Worm (Caenorhabditis elegans) whole organism, L2 larva: ENCODE results near the gene adss-1.

ENCODE experiments used
- ceh-16 ChIP-seq: fragments of 150-350 bp; optimal IDR thresholded peaks from 2 replicates; lab custom pipeline; 2014; ENCODE audit warnings: missing biosample characterization, missing genetic modification characterization
- lin-13 ChIP-seq: fragments of 150-350 bp; optimal IDR thresholded peaks from 2 replicates; lab custom pipeline; 2014; ENCODE audit warnings: missing biosample characterization, missing genetic modification reagents, missing genetic modification characterization
- nhr-12 ChIP-seq: fragments of 150-350 bp; optimal IDR thresholded peaks from 2 replicates; lab custom pipeline; 2014; ENCODE audit warnings: missing biosample characterization, missing genetic modification characterization
- nhr-25 ChIP-seq: fragments of 150-350 bp; sonication (generic microtip); optimal IDR thresholded peaks from 3 replicates; lab custom pipeline; 2014; ENCODE audit warnings: missing biosample characterization, missing genetic modification characterization
- snpc-4 ChIP-seq: fragments of 150-350 bp; optimal IDR thresholded peaks from 2 replicates; lab custom pipeline; 2014; ENCODE audit warnings: missing biosample characterization, missing genetic modification characterization
- unc-39 ChIP-seq: fragments of 150-350 bp; optimal IDR thresholded peaks from 2 replicates; lab custom pipeline; 2014; ENCODE audit warnings: missing biosample characterization, missing genetic modification characterization

DNA sequence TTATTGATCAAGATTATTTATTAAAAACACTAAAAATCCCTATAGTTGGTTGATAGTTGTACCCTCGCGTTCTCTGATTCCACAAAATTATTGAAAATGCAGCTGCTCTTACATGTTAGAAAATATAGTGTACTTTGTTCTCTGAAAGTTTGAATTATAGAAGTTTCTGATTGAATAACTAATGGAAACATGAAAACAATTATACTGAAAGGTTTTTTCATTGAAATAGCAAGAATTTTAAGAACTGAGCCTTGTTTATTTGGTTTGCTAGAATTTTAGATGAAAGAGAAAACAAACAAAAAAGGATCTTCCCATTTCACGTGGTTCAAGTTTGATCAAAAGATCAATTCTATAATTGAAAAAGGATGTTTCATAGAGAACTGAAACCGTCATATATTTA is 44.3 kb upstream of the adss-1 start:
- no peak for TF ChIP-seq ceh-16 (tag; lab: Kevin White, UChicago)
- no peak for TF ChIP-seq unc-39 (tag; lab: Kevin White, UChicago)
- TF ChIP-seq snpc-4: no peak
- no peak for TF ChIP-seq nhr-12
- TF ChIP-seq nhr-25 (tag; lab: Kevin White, UChicago): no peak
- TF ChIP-seq lin-13 (GFP tag; lab: Kevin White, UChicago): no peak
